Worm (Caenorhabditis elegans) whole organism, L3 larva: ENCODE measurements around the gene nhr-175.
A peak's percentile ranks its signal among the peaks of the same experiment; 100 is the strongest.

Experiments used
- R02D3.7 ChIP-seq: fragments of 150-350 bp; optimal IDR thresholded peaks from 2 replicates; lab custom pipeline; 2014; ENCODE audit warnings: missing biosample characterization, missing genetic modification characterization
- ZK546.5 ChIP-seq: sonication (generic microtip); optimal IDR thresholded peaks from 2 replicates; lab custom pipeline; 2017; ENCODE audit warnings: missing biosample characterization, missing genetic modification characterization
- aly-2 ChIP-seq: fragments of 150-350 bp; optimal IDR thresholded peaks from 2 replicates; lab custom pipeline; 2014; ENCODE audit warnings: missing biosample characterization, missing genetic modification characterization
- ceh-16 ChIP-seq: sonication (generic microtip); optimal IDR thresholded peaks from 2 replicates; lab custom pipeline; 2017; ENCODE audit warnings: missing biosample characterization, missing genetic modification characterization
- ceh-28 ChIP-seq: fragments of 150-350 bp; optimal IDR thresholded peaks from 2 replicates; lab custom pipeline; 2014; ENCODE audit warnings: missing biosample characterization, missing genetic modification reagents, missing genetic modification characterization
- ceh-9 ChIP-seq: sonication (generic microtip); optimal IDR thresholded peaks from 2 replicates; lab custom pipeline; 2018; ENCODE audit warnings: missing biosample characterization, missing genetic modification characterization
- egl-27 ChIP-seq: sonication (generic microtip); optimal IDR thresholded peaks from 4 replicates; lab custom pipeline; 2017; ENCODE audit warnings: missing biosample characterization, missing genetic modification reagents, missing genetic modification characterization
- egl-5 ChIP-seq: fragments of 150-350 bp; optimal IDR thresholded peaks from 2 replicates; lab custom pipeline; 2017; ENCODE audit warnings: missing biosample characterization, missing genetic modification reagents, missing genetic modification characterization, inconsistent platforms
- elt-1 ChIP-seq: fragments of 150-350 bp; optimal IDR thresholded peaks from 2 replicates; lab custom pipeline; 2014; ENCODE audit warnings: missing biosample characterization, missing genetic modification characterization
- elt-2 ChIP-seq: sonication (generic microtip); optimal IDR thresholded peaks from 2 replicates; lab custom pipeline; 2016; ENCODE audit warnings: missing genetic modification reagents, mild to moderate bottlenecking, missing genetic modification characterization, missing compliant biosample characterization
- elt-3 ChIP-seq, 3 experiments: fragments of 150-350 bp in 1 of 3; sonication (generic microtip) in 2 of 3; optimal IDR thresholded peaks; 2 replicates in 2 of 3; 4 replicates in 1 of 3; lab custom pipeline; 2014 to 2017; ENCODE audit warnings: missing biosample characterization in 3 of 3, missing genetic modification characterization in 3 of 3
- eor-1 ChIP-seq, 2 experiments: fragments of 150-350 bp; optimal IDR thresholded peaks; 2 replicates each; lab custom pipeline; 2014 to 2018; ENCODE audit warnings: missing biosample characterization in 2 of 2, missing genetic modification characterization in 2 of 2
- fkh-2 ChIP-seq: fragments of 150-350 bp; optimal IDR thresholded peaks from 2 replicates; lab custom pipeline; 2014; ENCODE audit warnings: missing biosample characterization, missing genetic modification reagents, missing genetic modification characterization
- fos-1 ChIP-seq: fragments of 150-350 bp; optimal IDR thresholded peaks from 2 replicates; lab custom pipeline; 2014; ENCODE audit warnings: missing biosample characterization, missing genetic modification characterization
- hmg-11 ChIP-seq: sonication (generic microtip); optimal IDR thresholded peaks from 2 replicates; lab custom pipeline; 2016; ENCODE audit warnings: missing genetic modification characterization, missing compliant biosample characterization
- jun-1 ChIP-seq: fragments of 150-350 bp; optimal IDR thresholded peaks from 2 replicates; lab custom pipeline; 2014; ENCODE audit warnings: missing biosample characterization, missing genetic modification reagents, missing genetic modification characterization
- lin-15B ChIP-seq: fragments of 150-350 bp; optimal IDR thresholded peaks from 2 replicates; lab custom pipeline; 2014; ENCODE audit warnings: missing biosample characterization, missing genetic modification characterization
- lsy-12 ChIP-seq: sonication (generic microtip); optimal IDR thresholded peaks from 2 replicates; lab custom pipeline; 2016; ENCODE audit warnings: mild to moderate bottlenecking, missing genetic modification characterization, missing compliant biosample characterization
- mdl-1 ChIP-seq: fragments of 150-350 bp; optimal IDR thresholded peaks from 2 replicates; lab custom pipeline; 2014; ENCODE audit warnings: missing biosample characterization, missing genetic modification characterization
- mml-1 ChIP-seq: fragments of 150-350 bp; sonication (generic microtip); optimal IDR thresholded peaks from 3 replicates; lab custom pipeline; 2014; ENCODE audit warnings: missing biosample characterization, missing genetic modification characterization
- nfya-1 ChIP-seq: sonication (generic microtip); optimal IDR thresholded peaks from 2 replicates; lab custom pipeline; 2017; ENCODE audit warnings: missing genetic modification characterization, mild to moderate bottlenecking, missing compliant biosample characterization, antibody characterized with exemption, moderate library complexity; ENCODE audit not compliant: insufficient read depth
- nhr-11 ChIP-seq: fragments of 150-350 bp; optimal IDR thresholded peaks from 2 replicates; lab custom pipeline; 2014; ENCODE audit warnings: missing biosample characterization, missing genetic modification characterization
- nhr-12 ChIP-seq: fragments of 150-350 bp; optimal IDR thresholded peaks from 2 replicates; lab custom pipeline; 2014; ENCODE audit warnings: missing biosample characterization, missing genetic modification characterization
- nhr-23 ChIP-seq: fragments of 150-350 bp; optimal IDR thresholded peaks from 2 replicates; lab custom pipeline; 2014; ENCODE audit warnings: missing biosample characterization, missing genetic modification reagents, missing genetic modification characterization
- nhr-237 ChIP-seq: fragments of 150-350 bp; optimal IDR thresholded peaks from 2 replicates; lab custom pipeline; 2014; ENCODE audit warnings: missing biosample characterization, missing genetic modification characterization
- nhr-25 ChIP-seq: sonication (generic microtip); optimal IDR thresholded peaks from 2 replicates; lab custom pipeline; 2017; ENCODE audit warnings: missing biosample characterization, missing genetic modification characterization
- nhr-28 ChIP-seq: fragments of 150-350 bp; optimal IDR thresholded peaks from 2 replicates; lab custom pipeline; 2014; ENCODE audit warnings: missing biosample characterization, missing genetic modification characterization
- nhr-43 ChIP-seq: sonication (generic microtip); optimal IDR thresholded peaks from 2 replicates; lab custom pipeline; 2016; ENCODE audit warnings: mild to moderate bottlenecking, missing genetic modification characterization, missing compliant biosample characterization; ENCODE audit not compliant: poor library complexity, severe bottlenecking
- nhr-67 ChIP-seq: fragments of 150-350 bp; optimal IDR thresholded peaks from 2 replicates; lab custom pipeline; 2014; ENCODE audit warnings: missing biosample characterization, missing genetic modification characterization
- nhr-77 ChIP-seq: fragments of 150-350 bp; optimal IDR thresholded peaks from 2 replicates; lab custom pipeline; 2014; ENCODE audit warnings: missing biosample characterization, missing genetic modification characterization
- pha-4 ChIP-seq: fragments of 150-350 bp; optimal IDR thresholded peaks from 2 replicates; lab custom pipeline; 2014; ENCODE audit warnings: missing biosample characterization, missing genetic modification reagents, missing genetic modification characterization
- pqm-1 ChIP-seq: fragments of 150-350 bp; optimal IDR thresholded peaks from 2 replicates; lab custom pipeline; 2017; ENCODE audit warnings: missing biosample characterization, missing genetic modification characterization, inconsistent platforms
- sea-2 ChIP-seq: fragments of 150-350 bp; sonication (generic microtip); optimal IDR thresholded peaks from 4 replicates; lab custom pipeline; 2014; ENCODE audit warnings: missing biosample characterization, missing genetic modification reagents, missing genetic modification characterization
- snpc-4 ChIP-seq: fragments of 150-350 bp; optimal IDR thresholded peaks from 2 replicates; lab custom pipeline; 2014; ENCODE audit warnings: missing biosample characterization, missing genetic modification characterization
- unc-39 ChIP-seq: sonication (generic microtip); optimal IDR thresholded peaks from 4 replicates; lab custom pipeline; 2017; ENCODE audit warnings: missing biosample characterization, missing genetic modification characterization
- ztf-11 ChIP-seq: fragments of 150-350 bp; optimal IDR thresholded peaks from 2 replicates; lab custom pipeline; 2014; ENCODE audit warnings: missing biosample characterization, missing genetic modification characterization

Gene nhr-175

ce11 chrV:13880163-13880562 is 13.7 kb downstream of the nhr-175 start:
- peak; percentile 56 for TF ChIP-seq pha-4 (tag; lab: Kevin White, UChicago)
- peak; percentile 19 for TF ChIP-seq nhr-25 (tag; lab: Kevin White, UChicago)
- no peak for TF ChIP-seq R02D3.7
- TF ChIP-seq eor-1 (tag; optimal IDR thresholded peaks at IDR 0.05; lab: Kevin White, UChicago): no peak
- TF ChIP-seq hmg-11 (tag; lab: Kevin White, UChicago): no peak
- TF ChIP-seq snpc-4: peak; percentile 28
- no peak for TF ChIP-seq mdl-1
- peak; percentile 30 for TF ChIP-seq nhr-43
- TF ChIP-seq lin-15B (tag; lab: Kevin White, UChicago): peak; percentile 63
- peak; percentile 20 for TF ChIP-seq nfya-1 (tag; lab: Kevin White, UChicago)

- TF ChIP-seq nhr-237 (tag; lab: Kevin White, UChicago) (no peak), elt-3 (tag; optimal IDR thresholded peaks at IDR 0.05; lab: Kevin White, UChicago) (no peak), nhr-12 (tag; lab: Kevin White, UChicago) (no peak), pqm-1 (tag; lab: Kevin White, UChicago) (no peak)
Measured at ce11 chrV:13880607-13881006, 14.1 kb downstream of the nhr-175 start, which contains the start of gene T22G5.3. Gene T22G5.3, plus strand, starts transcription at chrV:13880907.

- TF ChIP-seq pha-4 (tag; lab: Kevin White, UChicago) (no peak), snpc-4 (no peak), nhr-25 (tag; lab: Kevin White, UChicago) (no peak), nhr-28 (no peak), sea-2 (GFP tag; lab: Kevin White, UChicago) (no peak), pqm-1 (tag; lab: Kevin White, UChicago) (no peak)
- TF ChIP-seq, all 47 proteins: peak for 0
Measured at ce11 chrV:13887358-13887757, 20.9 kb downstream of the nhr-175 start, which contains the start of gene srsx-19. Gene srsx-19, plus strand, starts transcription at chrV:13887658.

- no peak for TF ChIP-seq unc-39 (tag; lab: Kevin White, UChicago)
- TF ChIP-seq egl-5: no peak
- no peak for TF ChIP-seq fkh-2 (tag; lab: Kevin White, UChicago)
- TF ChIP-seq ceh-9 (tag; lab: Kevin White, UChicago): no peak
- no peak for TF ChIP-seq nhr-28
- TF ChIP-seq pha-4 (tag; lab: Kevin White, UChicago): no peak
- no peak for TF ChIP-seq eor-1 (tag; optimal IDR thresholded peaks at IDR 0.05; lab: Kevin White, UChicago)
- no peak for TF ChIP-seq ceh-28 (tag; lab: Kevin White, UChicago)
- TF ChIP-seq nhr-67 (tag; lab: Kevin White, UChicago): no peak
- no peak for TF ChIP-seq nhr-77
- TF ChIP-seq snpc-4: no peak
- TF ChIP-seq fos-1 (tag; lab: Kevin White, UChicago): no peak
- no peak for TF ChIP-seq nhr-11 (tag; lab: Kevin White, UChicago)
- TF ChIP-seq egl-27 (tag; lab: Kevin White, UChicago): no peak
- no peak for TF ChIP-seq nfya-1 (tag; lab: Kevin White, UChicago)
- no peak for TF ChIP-seq elt-1 (tag; lab: Kevin White, UChicago)
- TF ChIP-seq lsy-12 (tag; lab: Kevin White, UChicago): no peak
- no peak for TF ChIP-seq ztf-11 (tag; lab: Kevin White, UChicago)
- no peak for TF ChIP-seq ceh-16
Measured at ce11 chrV:13889516-13889915, 23.0 kb downstream of the nhr-175 start, which contains the start of gene spp-12. Gene spp-12, plus strand, starts transcription at chrV:13889816.

ce11 chrV:13890473-13890872 is 24.0 kb downstream of the nhr-175 start, which contains the start of gene lbp-8:
Gene lbp-8, plus strand, starts transcription at chrV:13890773.
- TF ChIP-seq nhr-23 (tag; lab: Kevin White, UChicago) (no peak), nhr-67 (tag; lab: Kevin White, UChicago) (no peak), eor-1 (tag; optimal IDR thresholded peaks at IDR 0.05; lab: Kevin White, UChicago) (no peak), lsy-12 (tag; lab: Kevin White, UChicago) (no peak), mml-1 (tag; lab: Kevin White, UChicago) (no peak), nhr-43 (no peak), aly-2 (no peak), nhr-77 (no peak), ZK546.5 (tag; lab: Kevin White, UChicago) (no peak), jun-1 (tag; lab: Kevin White, UChicago) (no peak), elt-2 (tag; lab: Kevin White, UChicago) (no peak), nhr-28 (no peak)
